Worm (Caenorhabditis elegans) whole organism, midembryonic: ENCODE data around the gene kin-2.

Experiments
- T22C8.4 ChIP-seq: fragments of 200-800 bp; sonication (Bioruptor generic); IDR thresholded peaks from 2 replicates; pipeline ENCODE4 v1.3.6; 2022; ENCODE audit warnings: missing genetic modification characterization, missing compliant biosample characterization
- cog-1 ChIP-seq: sonication (generic microtip); optimal IDR thresholded peaks from 2 replicates; lab custom pipeline; 2016; ENCODE audit warnings: missing genetic modification characterization, missing compliant biosample characterization
- flt-1 ChIP-seq: fragments of 200-800 bp; sonication (Bioruptor generic); IDR thresholded peaks from 2 replicates; pipeline ENCODE4 v1.3.6; 2022; ENCODE audit warnings: missing genetic modification characterization, missing compliant biosample characterization
- klf-2 ChIP-seq: fragments of 200-800 bp; sonication (Bioruptor generic); conservative IDR thresholded peaks from 2 replicates; pipeline ENCODE4 v1.3.6; 2022; ENCODE audit warnings: missing genetic modification reagents, missing genetic modification characterization, missing compliant biosample characterization
- med-1 ChIP-seq: sonication (generic microtip); optimal IDR thresholded peaks from 2 replicates; lab custom pipeline; 2017; ENCODE audit warnings: missing genetic modification characterization, mild to moderate bottlenecking, missing compliant biosample characterization, antibody characterized with exemption, missing genetic modification reagents; ENCODE audit not compliant: insufficient read depth
- ref-1 ChIP-seq: fragments of 200-800 bp; sonication (Bioruptor generic); conservative IDR thresholded peaks from 2 replicates; pipeline ENCODE4 v1.3.6; 2022; ENCODE audit warnings: missing genetic modification reagents, missing genetic modification characterization, missing compliant biosample characterization
- tab-1 ChIP-seq: fragments of 200-800 bp; sonication (Bioruptor generic); IDR thresholded peaks from 2 replicates; pipeline ENCODE4 v1.3.6; 2022; ENCODE audit warnings: missing genetic modification characterization, missing compliant biosample characterization
- ztf-23 ChIP-seq: fragments of 200-800 bp; sonication (Bioruptor generic); IDR thresholded peaks from 2 replicates; pipeline ENCODE4 v1.3.6; 2022; ENCODE audit warnings: missing genetic modification reagents, missing genetic modification characterization, missing compliant biosample characterization
- ztf-29 ChIP-seq: fragments of 200-800 bp; sonication (Bioruptor generic); IDR thresholded peaks from 2 replicates; pipeline ENCODE4 v1.3.6; 2022; ENCODE audit warnings: missing genetic modification reagents, missing genetic modification characterization, missing compliant biosample characterization

The kin-2 gene

ce11 chrX:5935473-5935872 is 42.2 kb downstream of the kin-2 start, which contains the start of gene C46F4.3:
Gene C46F4.3, plus strand, starts transcription at chrX:5935773.
- no peak for TF ChIP-seq tab-1 (GFP tag; lab: Robert Waterston, UW)
- TF ChIP-seq ztf-23 (GFP tag; lab: Robert Waterston, UW), result no peak
- TF ChIP-seq cog-1 (tag; lab: Kevin White, UChicago), result no peak
- TF ChIP-seq med-1, result no peak
- TF ChIP-seq ref-1 (GFP tag; lab: Robert Waterston, UW), result no peak

- no peak for TF ChIP-seq ztf-23 (GFP tag; lab: Robert Waterston, UW)
- no peak for TF ChIP-seq ref-1 (GFP tag; lab: Robert Waterston, UW)
- TF ChIP-seq cog-1 (tag; lab: Kevin White, UChicago), result no peak
- no peak for TF ChIP-seq ztf-29 (GFP tag; lab: Robert Waterston, UW)
- TF ChIP-seq T22C8.4, result no peak
- TF ChIP-seq med-1, result no peak
- TF ChIP-seq klf-2, result no peak
- no peak for TF ChIP-seq tab-1 (GFP tag; lab: Robert Waterston, UW)
- no peak for TF ChIP-seq flt-1 (GFP tag; lab: Robert Waterston, UW)
Observed at ce11 chrX:5932923-5933322, 44.7 kb downstream of the kin-2 start.

ce11 chrX:5930822-5931221 is 46.8 kb downstream of the kin-2 start, which contains the start of gene egl-6:
Gene egl-6, plus strand, starts transcription at chrX:5931122.
- TF ChIP-seq tab-1 (GFP tag; lab: Robert Waterston, UW), result no peak
- TF ChIP-seq flt-1 (GFP tag; lab: Robert Waterston, UW), result no peak
- TF ChIP-seq T22C8.4, result no peak
- no peak for TF ChIP-seq ztf-23 (GFP tag; lab: Robert Waterston, UW)
- no peak for TF ChIP-seq ref-1 (GFP tag; lab: Robert Waterston, UW)
- TF ChIP-seq klf-2, result no peak
- TF ChIP-seq med-1, result no peak
- no peak for TF ChIP-seq cog-1 (tag; lab: Kevin White, UChicago)
- TF ChIP-seq ztf-29 (GFP tag; lab: Robert Waterston, UW), result no peak

ce11 chrX:5923672-5924071 is 54.0 kb downstream of the kin-2 start:
- TF ChIP-seq med-1, result no peak
- TF ChIP-seq flt-1 (GFP tag; lab: Robert Waterston, UW), result no peak
- no peak for TF ChIP-seq ref-1 (GFP tag; lab: Robert Waterston, UW)
- TF ChIP-seq ztf-29 (GFP tag; lab: Robert Waterston, UW), result no peak
- TF ChIP-seq ztf-23 (GFP tag; lab: Robert Waterston, UW), result no peak
- TF ChIP-seq klf-2, result no peak
- TF ChIP-seq T22C8.4, result no peak
- TF ChIP-seq tab-1 (GFP tag; lab: Robert Waterston, UW), result no peak
- TF ChIP-seq cog-1 (tag; lab: Kevin White, UChicago), result no peak
